Fruit fly (Drosophila melanogaster) whole organism, embryonic: ENCODE measurements around the gene CG1463.

ENCODE experiments used
- Abd-B ChIP-seq: fragments of 200-800 bp; sonication (Bioruptor generic); optimal IDR thresholded peaks from 2 replicates; lab custom pipeline; 2018; ENCODE audit warnings: missing biosample characterization, mild to moderate bottlenecking, missing genetic modification characterization, moderate library complexity
- Adf1 ChIP-seq: fragments of 200-800 bp; sonication (Bioruptor generic); IDR thresholded peaks from 2 replicates; pipeline ENCODE4 v1.3.6; 2022; ENCODE audit warnings: missing biosample characterization, missing genetic modification characterization
- Atf6 ChIP-seq: fragments of 200-800 bp; sonication (Bioruptor generic); IDR thresholded peaks from 2 replicates; pipeline ENCODE4 v1.3.6; 2022; ENCODE audit warnings: missing biosample characterization, missing genetic modification characterization
- CG10979 ChIP-seq: fragments of 200-800 bp; sonication (Bioruptor generic); optimal IDR thresholded peaks from 2 replicates; lab custom pipeline; 2018; ENCODE audit warnings: missing biosample characterization, mild to moderate bottlenecking, missing genetic modification characterization, moderate library complexity
- CG12769 ChIP-seq: fragments of 200-800 bp; sonication (Bioruptor generic); optimal IDR thresholded peaks from 2 replicates; lab custom pipeline; 2019; ENCODE audit warnings: missing biosample characterization, mild to moderate bottlenecking, missing genetic modification characterization, moderate library complexity
- CG14050 ChIP-seq: fragments of 200-800 bp; sonication (Bioruptor generic); IDR thresholded peaks from 3 replicates; pipeline ENCODE4 v1.3.6; 2022; ENCODE audit warnings: missing biosample characterization, missing genetic modification characterization
- CG14667 ChIP-seq: fragments of 200-800 bp; sonication (Bioruptor generic); IDR thresholded peaks from 2 replicates; pipeline ENCODE4 v1.3.6; 2022; ENCODE audit warnings: missing biosample characterization, missing genetic modification characterization
- CG14965 ChIP-seq: fragments of 200-800 bp; sonication (Bioruptor generic); optimal IDR thresholded peaks from 2 replicates; lab custom pipeline; 2016; ENCODE audit warnings: missing biosample characterization, missing genetic modification characterization, borderline replicate concordance
- CG15073 ChIP-seq: fragments of 200-800 bp; sonication (Bioruptor generic); optimal IDR thresholded peaks from 2 replicates; lab custom pipeline; 2016; ENCODE audit warnings: missing biosample characterization, missing genetic modification characterization
- CG1529 ChIP-seq: fragments of 200-800 bp; sonication (Bioruptor generic); optimal IDR thresholded peaks from 3 replicates; lab custom pipeline; 2018; ENCODE audit warnings: missing biosample characterization, missing genetic modification characterization
- CG1602 ChIP-seq: fragments of 200-800 bp; sonication (Bioruptor generic); optimal IDR thresholded peaks from 3 replicates; lab custom pipeline; 2016; ENCODE audit warnings: missing biosample characterization, missing genetic modification characterization
- CG31388 ChIP-seq: fragments of 200-800 bp; sonication (Bioruptor generic); optimal IDR thresholded peaks from 2 replicates; lab custom pipeline; 2016; ENCODE audit warnings: missing biosample characterization, missing genetic modification characterization
- CG3163 ChIP-seq: fragments of 200-800 bp; sonication (Bioruptor generic); optimal IDR thresholded peaks from 3 replicates; lab custom pipeline; 2016; ENCODE audit warnings: missing biosample characterization, missing genetic modification characterization
- CG32767 ChIP-seq: fragments of 200-800 bp; sonication (Bioruptor generic); IDR thresholded peaks from 2 replicates; pipeline ENCODE4 v1.3.6; 2022; ENCODE audit warnings: missing biosample characterization, missing genetic modification characterization
- CG42726 ChIP-seq: fragments of 200-800 bp; sonication (Bioruptor generic); IDR thresholded peaks from 2 replicates; pipeline ENCODE4 v1.3.6; 2022; ENCODE audit warnings: missing biosample characterization, missing genetic modification characterization; ENCODE audit not compliant: partially characterized antibody
- CG5180 ChIP-seq: fragments of 200-800 bp; sonication (Bioruptor generic); optimal IDR thresholded peaks from 3 replicates; lab custom pipeline; 2017; ENCODE audit warnings: missing biosample characterization, missing genetic modification characterization, mild to moderate bottlenecking, moderate library complexity, missing genetic modification reagents
- CG6175 ChIP-seq: fragments of 200-800 bp; sonication (Bioruptor generic); IDR thresholded peaks from 3 replicates; pipeline ENCODE4 v1.3.6; 2022; ENCODE audit warnings: missing biosample characterization, missing genetic modification characterization
- CG6683 ChIP-seq: fragments of 200-800 bp; sonication (Bioruptor generic); optimal IDR thresholded peaks from 2 replicates; lab custom pipeline; 2017; ENCODE audit warnings: missing biosample characterization, mild to moderate bottlenecking, missing genetic modification characterization, missing genetic modification reagents
- CG6765 ChIP-seq: fragments of 200-800 bp; sonication (Bioruptor generic); optimal IDR thresholded peaks from 3 replicates; lab custom pipeline; 2017; ENCODE audit warnings: missing biosample characterization, mild to moderate bottlenecking, missing genetic modification characterization
- CG7963 ChIP-seq: fragments of 200-800 bp; sonication (Bioruptor generic); IDR thresholded peaks from 3 replicates; pipeline ENCODE4 v1.3.6; 2022; ENCODE audit warnings: missing biosample characterization, missing genetic modification characterization; ENCODE audit not compliant: partially characterized antibody
- CG8281 ChIP-seq: fragments of 200-800 bp; sonication (Bioruptor generic); optimal IDR thresholded peaks from 2 replicates; lab custom pipeline; 2018; ENCODE audit warnings: missing biosample characterization, mild to moderate bottlenecking, missing genetic modification characterization, moderate library complexity
- CG8388 ChIP-seq: fragments of 200-800 bp; sonication (Bioruptor generic); optimal IDR thresholded peaks from 2 replicates; lab custom pipeline; 2019; ENCODE audit warnings: missing biosample characterization, mild to moderate bottlenecking, missing genetic modification characterization, moderate library complexity
- Camta ChIP-seq: fragments of 200-800 bp; sonication (Bioruptor generic); optimal IDR thresholded peaks from 2 replicates; lab custom pipeline; 2016; ENCODE audit warnings: missing biosample characterization, missing genetic modification characterization
- Dp ChIP-seq: fragments of 200-800 bp; sonication (Bioruptor generic); optimal IDR thresholded peaks from 2 replicates; lab custom pipeline; 2018; ENCODE audit warnings: missing biosample characterization, mild to moderate bottlenecking, missing genetic modification characterization, moderate library complexity
- E2f1 ChIP-seq: fragments of 200-800 bp; sonication (Bioruptor generic); IDR thresholded peaks from 2 replicates; pipeline ENCODE4 v1.3.6; 2022; ENCODE audit warnings: missing biosample characterization, missing genetic modification characterization
- ERR ChIP-seq: fragments of 200-800 bp; sonication (Bioruptor generic); optimal IDR thresholded peaks from 2 replicates; lab custom pipeline; 2016; ENCODE audit warnings: missing biosample characterization, missing genetic modification characterization
- Gug ChIP-seq: fragments of 200-800 bp; sonication (Bioruptor generic); IDR thresholded peaks from 4 replicates; pipeline ENCODE4 v1.3.6; 2022; ENCODE audit warnings: missing biosample characterization, missing genetic modification characterization
- HLHmδ ChIP-seq: fragments of 200-800 bp; sonication (Bioruptor generic); optimal IDR thresholded peaks from 2 replicates; lab custom pipeline; 2018; ENCODE audit warnings: missing biosample characterization, mild to moderate bottlenecking, missing genetic modification characterization, moderate library complexity
- Myb ChIP-seq: fragments of 200-800 bp; sonication (Bioruptor generic); optimal IDR thresholded peaks from 2 replicates; lab custom pipeline; 2016; ENCODE audit warnings: missing biosample characterization, missing genetic modification characterization
- Neu2 ChIP-seq: fragments of 200-800 bp; sonication (Bioruptor generic); optimal IDR thresholded peaks from 3 replicates; lab custom pipeline; 2016; ENCODE audit warnings: missing biosample characterization, missing genetic modification characterization, borderline replicate concordance
- PHDP ChIP-seq: fragments of 200-800 bp; sonication (Bioruptor generic); optimal IDR thresholded peaks from 3 replicates; lab custom pipeline; 2018; ENCODE audit warnings: missing biosample characterization, mild to moderate bottlenecking, missing genetic modification characterization, moderate library complexity
- Poxn ChIP-seq: fragments of 200-800 bp; sonication (Bioruptor generic); IDR thresholded peaks from 2 replicates; pipeline ENCODE4 v1.3.6; 2022; ENCODE audit warnings: missing biosample characterization, missing genetic modification characterization
- Ravus ChIP-seq: fragments of 200-800 bp; sonication (Bioruptor generic); IDR thresholded peaks from 2 replicates; pipeline ENCODE4 v1.3.6; 2022; ENCODE audit warnings: missing biosample characterization, missing genetic modification characterization
- Sin3A ChIP-seq: fragments of >200 bp; optimal IDR thresholded peaks from 2 replicates; lab custom pipeline; 2018
- Sry-δ ChIP-seq: fragments of 200-800 bp; sonication (Bioruptor generic); optimal IDR thresholded peaks from 2 replicates; lab custom pipeline; 2016; ENCODE audit warnings: missing biosample characterization, missing genetic modification characterization
- ap ChIP-seq: fragments of 200-800 bp; sonication (Bioruptor generic); IDR thresholded peaks from 2 replicates; pipeline ENCODE4 v1.3.6; 2022; ENCODE audit warnings: missing biosample characterization, missing genetic modification characterization
- bcd ChIP-seq: fragments of 200-800 bp; sonication (Bioruptor generic); optimal IDR thresholded peaks from 2 replicates; lab custom pipeline; 2017; ENCODE audit warnings: missing biosample characterization, mild to moderate bottlenecking, missing genetic modification characterization
- chm ChIP-seq: fragments of 200-800 bp; sonication (Bioruptor generic); IDR thresholded peaks from 2 replicates; pipeline ENCODE4 v1.3.6; 2022; ENCODE audit warnings: missing biosample characterization, missing genetic modification characterization
- en ChIP-seq: fragments of 200-800 bp; sonication (Bioruptor generic); optimal IDR thresholded peaks from 2 replicates; lab custom pipeline; 2016; ENCODE audit warnings: missing biosample characterization, missing genetic modification characterization
- hb ChIP-seq: fragments of 200-800 bp; sonication (Bioruptor generic); IDR thresholded peaks from 3 replicates; pipeline ENCODE4 v1.3.6; 2022; ENCODE audit warnings: missing biosample characterization, missing genetic modification characterization; ENCODE audit not compliant: partially characterized antibody
- her ChIP-seq: fragments of 200-800 bp; sonication (Bioruptor generic); optimal IDR thresholded peaks from 2 replicates; lab custom pipeline; 2016; ENCODE audit warnings: missing biosample characterization, missing genetic modification characterization
- ranshi ChIP-seq: fragments of 200-800 bp; sonication (Bioruptor generic); IDR thresholded peaks from 2 replicates; pipeline ENCODE4 v1.3.6; 2022; ENCODE audit warnings: missing biosample characterization, missing genetic modification characterization
- ro ChIP-seq: fragments of 200-800 bp; sonication (Bioruptor generic); IDR thresholded peaks from 2 replicates; pipeline ENCODE4 v1.3.6; 2022; ENCODE audit warnings: missing biosample characterization, missing genetic modification characterization
- shn ChIP-seq: fragments of 200-800 bp; sonication (Bioruptor generic); optimal IDR thresholded peaks from 3 replicates; lab custom pipeline; 2016; ENCODE audit warnings: missing biosample characterization, missing genetic modification characterization
- trem ChIP-seq: fragments of 200-800 bp; optimal IDR thresholded peaks from 3 replicates; lab custom pipeline; 2019; ENCODE audit warnings: missing biosample characterization, mild to moderate bottlenecking, missing genetic modification characterization, moderate library complexity
- wor ChIP-seq: fragments of 200-800 bp; sonication (Bioruptor generic); IDR thresholded peaks from 2 replicates; pipeline ENCODE4 v1.3.6; 2022; ENCODE audit warnings: missing biosample characterization, missing genetic modification characterization
- yki ChIP-seq: fragments of >200 bp; optimal IDR thresholded peaks from 3 replicates; lab custom pipeline; 2018
- zen2 ChIP-seq: fragments of 200-800 bp; sonication (Bioruptor generic); IDR thresholded peaks from 3 replicates; pipeline ENCODE4 v1.3.6; 2022; ENCODE audit warnings: missing biosample characterization, missing genetic modification characterization; ENCODE audit not compliant: partially characterized antibody
- zf30C ChIP-seq: fragments of 200-800 bp; sonication (Bioruptor generic); optimal IDR thresholded peaks from 3 replicates; lab custom pipeline; 2018; ENCODE audit warnings: missing biosample characterization, mild to moderate bottlenecking, missing genetic modification characterization

Gene CG1463

dm6 chrX:12582984-12583869, 28.2 kb downstream of the CG1463 start, which contains the start of gene Pits (continued):
- TF ChIP-seq ERR (GFP tag; lab: Kevin White, UChicago) (peak; percentile 61), CG10979 (tag; lab: Kevin White, UChicago) (peak; percentile 17), Ravus (GFP tag; lab: Robert Waterston, UW) (no peak), ap (GFP tag; lab: Robert Waterston, UW) (no peak), en (GFP tag; lab: Kevin White, UChicago) (no peak), CG7963 (GFP tag; lab: Robert Waterston, UW) (no peak), CG5180 (GFP tag; lab: Kevin White, UChicago) (peak; percentile 26), Gug (GFP tag; lab: Robert Waterston, UW) (peak; percentile 32; the same call in 2 of the 4 replicates), zen2 (GFP tag; lab: Robert Waterston, UW) (0 out of 3 replicates have a peak, but pooled peaks have one; percentile 31), CG42726 (GFP tag; lab: Robert Waterston, UW) (peak; percentile 80), bcd (GFP tag; lab: Kevin White, UChicago) (peak; percentile 26), Sry-δ (peak; percentile 46), CG8388 (GFP tag; lab: Kevin White, UChicago) (peak; percentile 38), CG32767 (GFP tag; lab: Robert Waterston, UW) (peak; percentile 72; the same call in 1 of the 2 replicates), chm (peak; percentile 82), Adf1 (peak; percentile 93), Camta (GFP tag; lab: Kevin White, UChicago) (peak; percentile 12), CG15073 (GFP tag; lab: Kevin White, UChicago) (no peak), hb (GFP tag; lab: Robert Waterston, UW) (no peak), Poxn (GFP tag; lab: Robert Waterston, UW) (no peak), CG6175 (GFP tag; lab: Robert Waterston, UW) (peak; percentile 71; the same call in 2 of the 3 replicates), her (GFP tag; lab: Kevin White, UChicago) (peak; percentile 65), Atf6 (peak; percentile 10; the same call in 1 of the 2 replicates), Dp (GFP tag; lab: Kevin White, UChicago) (peak; percentile 58), Myb (peak; percentile 75), CG6765 (GFP tag; lab: Kevin White, UChicago) (peak; percentile 33), CG3163 (peak; percentile 61), HLHmδ (GFP tag; lab: Kevin White, UChicago) (peak; percentile 90), CG1602 (GFP tag; lab: Kevin White, UChicago) (peak; percentile 45), CG31388 (GFP tag; lab: Kevin White, UChicago) (no peak), shn (GFP tag; lab: Kevin White, UChicago) (peak; percentile 40), trem (tag; lab: Kevin White, UChicago) (peak; percentile 34), CG14965 (GFP tag; lab: Kevin White, UChicago) (no peak), zf30C (GFP tag; lab: Kevin White, UChicago) (peak; percentile 31), CG14667 (GFP tag; lab: Robert Waterston, UW) (peak; percentile 32; the same call in 1 of the 2 replicates), wor (GFP tag; lab: Robert Waterston, UW) (no peak), Abd-B (GFP tag; lab: Kevin White, UChicago) (peak; percentile 27), ro (GFP tag; lab: Robert Waterston, UW) (no peak), PHDP (tag; lab: Kevin White, UChicago) (peak; percentile 10), Neu2 (no peak), CG12769 (peak; percentile 89), CG1529 (GFP tag; lab: Kevin White, UChicago) (no peak), CG8281 (tag; lab: Kevin White, UChicago) (no peak), E2f1 (peak; percentile 35), CG14050 (GFP tag; lab: Robert Waterston, UW) (no peak), ranshi (GFP tag; lab: Robert Waterston, UW) (peak; percentile 62), yki (lab: Kevin White, UChicago) (peak; percentile 21), Sin3A (lab: Kevin White, UChicago) (peak; percentile 67), CG6683 (GFP tag; lab: Kevin White, UChicago) (no peak)
